Fruit fly (Drosophila melanogaster): ENCODE data around the gene Hel89B.
A peak's percentile ranks its signal among the peaks of the same experiment; 100 is the strongest.

The Hel89B gene

DNA sequence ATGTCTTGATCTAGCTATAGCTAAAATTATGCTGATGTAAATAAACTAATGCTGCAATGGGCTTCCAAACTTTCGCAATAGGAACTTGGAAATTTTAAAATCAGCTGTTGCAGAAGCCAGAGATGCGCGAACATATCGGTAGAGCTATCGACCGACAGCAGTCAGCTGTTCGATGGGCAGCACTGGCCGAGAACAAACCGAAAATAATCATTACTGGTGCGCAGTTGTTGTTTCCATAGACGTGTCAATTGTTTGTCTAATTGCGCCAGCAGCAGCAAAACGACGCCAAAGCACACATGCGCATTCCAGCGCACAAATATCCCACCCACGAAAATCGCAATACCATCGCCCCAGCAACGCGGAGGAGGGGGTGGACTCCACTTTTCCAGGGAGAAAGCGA is 38.1 kb upstream of the Hel89B start, which contains the start of gene Sap47 (continued):
- no peak; the same call in 1 of the 2 replicates for TF ChIP-seq stc (GFP tag; IDR thresholded peaks at IDR 0.05)
- TF ChIP-seq danr (GFP tag; IDR thresholded peaks at IDR 0.05), result no peak
- no peak for TF ChIP-seq CG5180 (GFP tag; optimal IDR thresholded peaks at IDR 0.05)
- no peak for TF ChIP-seq gce (GFP tag; IDR thresholded peaks at IDR 0.05)
- no peak for TF ChIP-seq cas (GFP tag; IDR thresholded peaks at IDR 0.05)
- TF ChIP-seq ac (GFP tag; optimal IDR thresholded peaks at IDR 0.05), result no peak
- TF ChIP-seq Hmx (GFP tag; optimal IDR thresholded peaks at IDR 0.05), result no peak
- peak; percentile 25 for TF ChIP-seq CG12071 (GFP tag; optimal IDR thresholded peaks at IDR 0.05)
- no peak for TF ChIP-seq H2.0 (GFP tag; IDR thresholded peaks at IDR 0.05)
- TF ChIP-seq ssp (GFP tag; IDR thresholded peaks at IDR 0.05), result no peak
- no peak for TF ChIP-seq CG1233 (GFP tag; optimal IDR thresholded peaks at IDR 0.05)
- peak; percentile 40; the same call in 1 of the 2 replicates for TF ChIP-seq vvl (GFP tag; IDR thresholded peaks at IDR 0.05)
- peak; percentile 63 for TF ChIP-seq Dp (GFP tag; optimal IDR thresholded peaks at IDR 0.05)
- TF ChIP-seq Bgb (GFP tag; IDR thresholded peaks at IDR 0.05; ENCODE audit: partially characterized antibody), result peak; percentile 91
- no peak for TF ChIP-seq Ets65A (GFP tag)
- TF ChIP-seq stwl (tag; optimal IDR thresholded peaks at IDR 0.05), result peak; percentile 40
- TF ChIP-seq Gsc (GFP tag; IDR thresholded peaks at IDR 0.05), result no peak
- TF ChIP-seq nau (GFP tag; optimal IDR thresholded peaks at IDR 0.05), result no peak
- TF ChIP-seq nmo (GFP tag; optimal IDR thresholded peaks at IDR 0.05), result peak; percentile 21
- no peak for TF ChIP-seq HLH54F (GFP tag; optimal IDR thresholded peaks at IDR 0.05)
- TF ChIP-seq wor (GFP tag; IDR thresholded peaks at IDR 0.05), result no peak
- peak; percentile 2 for TF ChIP-seq unpg (GFP tag; optimal IDR thresholded peaks at IDR 0.05)
- TF ChIP-seq corto (GFP tag; optimal IDR thresholded peaks at IDR 0.05), result no peak
- TF ChIP-seq CG30020 (tag; optimal IDR thresholded peaks at IDR 0.05), result no peak
- TF ChIP-seq pfk (GFP tag; optimal IDR thresholded peaks at IDR 0.05), result no peak
- 0 out of 3 replicates have a peak, but pooled peaks have one; percentile 64 for TF ChIP-seq mld (GFP tag; IDR thresholded peaks at IDR 0.05; ENCODE audit: partially characterized antibody)
- no peak for TF ChIP-seq CG7928 (GFP tag; optimal IDR thresholded peaks at IDR 0.05)
- TF ChIP-seq hbn (GFP tag; IDR thresholded peaks at IDR 0.05; ENCODE audit: partially characterized antibody), result peak; percentile 83
- TF ChIP-seq fd3F (GFP tag; optimal IDR thresholded peaks at IDR 0.05), result no peak
- TF ChIP-seq CG17361 (GFP tag; IDR thresholded peaks at IDR 0.05), result no peak
- no peak for TF ChIP-seq dysf (GFP tag; IDR thresholded peaks at IDR 0.05)
- TF ChIP-seq CG6813 (GFP tag; optimal IDR thresholded peaks at IDR 0.05), result no peak
- no peak for TF ChIP-seq Atf-2 (GFP tag; optimal IDR thresholded peaks at IDR 0.05)
- TF ChIP-seq fd102C (GFP tag; optimal IDR thresholded peaks at IDR 0.05), result no peak
- no peak for TF ChIP-seq CG31365 (tag; optimal IDR thresholded peaks at IDR 0.05)
- no peak for TF ChIP-seq eyg (GFP tag; optimal IDR thresholded peaks at IDR 0.05)
- no peak for TF ChIP-seq Dad (GFP tag; optimal IDR thresholded peaks at IDR 0.05)
- no peak for TF ChIP-seq CG2202 (tag; optimal IDR thresholded peaks at IDR 0.05)
- no peak for TF ChIP-seq otp (GFP tag; IDR thresholded peaks at IDR 0.05)
- TF ChIP-seq Opbp (GFP tag; IDR thresholded peaks at IDR 0.05; ENCODE audit: partially characterized antibody), result peak; percentile 76; the same call in 2 of the 3 replicates
- TF ChIP-seq klu (GFP tag; IDR thresholded peaks at IDR 0.05), result no peak
- TF ChIP-seq unc-4 (GFP tag; IDR thresholded peaks at IDR 0.05; ENCODE audit: partially characterized antibody), result peak; percentile 84
- no peak for TF ChIP-seq odd (GFP tag; optimal IDR thresholded peaks at IDR 0.05)
- no peak for TF ChIP-seq dan (GFP tag; IDR thresholded peaks at IDR 0.05)
- 0 out of 2 replicates have a peak, but pooled peaks have one; percentile 21 for TF ChIP-seq rib (GFP tag; IDR thresholded peaks at IDR 0.05)
- no peak for TF ChIP-seq CG32772 (GFP tag; IDR thresholded peaks at IDR 0.05)
- no peak for TF ChIP-seq gfzf (GFP tag; optimal IDR thresholded peaks at IDR 0.05)
- TF ChIP-seq CG15269 (tag; optimal IDR thresholded peaks at IDR 0.05), result no peak
- peak; percentile 58 for TF ChIP-seq HmgZ (tag; optimal IDR thresholded peaks at IDR 0.05)
- TF ChIP-seq toy (GFP tag; IDR thresholded peaks at IDR 0.05), result no peak
- TF ChIP-seq Hey (tag; optimal IDR thresholded peaks at IDR 0.05), result no peak
